Worm (Caenorhabditis elegans) whole organism, midembryonic: ENCODE measurements around the gene prp-18.

ENCODE experiments used
- T22C8.4 ChIP-seq: fragments of 200-800 bp; sonication (Bioruptor generic); IDR thresholded peaks from 2 replicates; pipeline ENCODE4 v1.3.6; 2022; ENCODE audit warnings: missing genetic modification characterization, missing compliant biosample characterization
- cog-1 ChIP-seq: sonication (generic microtip); optimal IDR thresholded peaks from 2 replicates; lab custom pipeline; 2016; ENCODE audit warnings: missing genetic modification characterization, missing compliant biosample characterization
- flt-1 ChIP-seq: fragments of 200-800 bp; sonication (Bioruptor generic); IDR thresholded peaks from 2 replicates; pipeline ENCODE4 v1.3.6; 2022; ENCODE audit warnings: missing genetic modification characterization, missing compliant biosample characterization
- klf-2 ChIP-seq: fragments of 200-800 bp; sonication (Bioruptor generic); conservative IDR thresholded peaks from 2 replicates; pipeline ENCODE4 v1.3.6; 2022; ENCODE audit warnings: missing genetic modification reagents, missing genetic modification characterization, missing compliant biosample characterization
- med-1 ChIP-seq: sonication (generic microtip); optimal IDR thresholded peaks from 2 replicates; lab custom pipeline; 2017; ENCODE audit warnings: missing genetic modification characterization, mild to moderate bottlenecking, missing compliant biosample characterization, antibody characterized with exemption, missing genetic modification reagents; ENCODE audit not compliant: insufficient read depth
- ref-1 ChIP-seq: fragments of 200-800 bp; sonication (Bioruptor generic); conservative IDR thresholded peaks from 2 replicates; pipeline ENCODE4 v1.3.6; 2022; ENCODE audit warnings: missing genetic modification reagents, missing genetic modification characterization, missing compliant biosample characterization
- tab-1 ChIP-seq: fragments of 200-800 bp; sonication (Bioruptor generic); IDR thresholded peaks from 2 replicates; pipeline ENCODE4 v1.3.6; 2022; ENCODE audit warnings: missing genetic modification characterization, missing compliant biosample characterization
- ztf-23 ChIP-seq: fragments of 200-800 bp; sonication (Bioruptor generic); IDR thresholded peaks from 2 replicates; pipeline ENCODE4 v1.3.6; 2022; ENCODE audit warnings: missing genetic modification reagents, missing genetic modification characterization, missing compliant biosample characterization
- ztf-29 ChIP-seq: fragments of 200-800 bp; sonication (Bioruptor generic); IDR thresholded peaks from 2 replicates; pipeline ENCODE4 v1.3.6; 2022; ENCODE audit warnings: missing genetic modification reagents, missing genetic modification characterization, missing compliant biosample characterization

The prp-18 gene

ce11 chrIV:9857952-9858488 lies 26.2 kb downstream of the prp-18 start, which contains the start of gene npp-1:
npp-1 (plus strand) TSS chrIV:9858488.
- no peak for TF ChIP-seq ref-1 (GFP tag; lab: Robert Waterston, UW)
- no peak for TF ChIP-seq ztf-23 (GFP tag; lab: Robert Waterston, UW)
- no peak for TF ChIP-seq ztf-29 (GFP tag; lab: Robert Waterston, UW)
- TF ChIP-seq tab-1 = no peak
- TF ChIP-seq klf-2 (GFP tag; lab: Robert Waterston, UW) = no peak
- no peak for TF ChIP-seq med-1 (GFP tag; lab: Kevin White, UChicago)
- TF ChIP-seq cog-1 (tag; lab: Kevin White, UChicago) = no peak
- TF ChIP-seq T22C8.4 (GFP tag; lab: Robert Waterston, UW) = no peak
- TF ChIP-seq flt-1 (GFP tag; lab: Robert Waterston, UW) = no peak

- TF ChIP-seq ref-1 (GFP tag; lab: Robert Waterston, UW) (no peak), T22C8.4 (GFP tag; lab: Robert Waterston, UW) (no peak)
Observed at ce11 chrIV:9855712-9856111, 28.5 kb downstream of the prp-18 start, which contains the start of gene K07F5.12. K07F5.12 (plus strand) TSS chrIV:9856012.

- TF ChIP-seq ref-1 (GFP tag; lab: Robert Waterston, UW) (no peak), cog-1 (tag; lab: Kevin White, UChicago) (no peak), klf-2 (GFP tag; lab: Robert Waterston, UW) (no peak), flt-1 (GFP tag; lab: Robert Waterston, UW) (no peak), ztf-29 (GFP tag; lab: Robert Waterston, UW) (no peak), tab-1 (no peak), T22C8.4 (GFP tag; lab: Robert Waterston, UW) (no peak), med-1 (GFP tag; lab: Kevin White, UChicago) (no peak), ztf-23 (GFP tag; lab: Robert Waterston, UW) (no peak)
Observed at ce11 chrIV:9854952-9855351, 29.2 kb downstream of the prp-18 start.

ce11 chrIV:9852818-9853466 lies 31.2 kb downstream of the prp-18 start:
- TF ChIP-seq flt-1 (GFP tag; lab: Robert Waterston, UW) (no peak), klf-2 (GFP tag; lab: Robert Waterston, UW) (no peak), ref-1 (GFP tag; lab: Robert Waterston, UW) (no peak), ztf-23 (GFP tag; lab: Robert Waterston, UW) (no peak), med-1 (GFP tag; lab: Kevin White, UChicago) (no peak), T22C8.4 (GFP tag; lab: Robert Waterston, UW) (no peak), cog-1 (tag; lab: Kevin White, UChicago) (no peak), tab-1 (no peak), ztf-29 (GFP tag; lab: Robert Waterston, UW) (no peak)

- TF ChIP-seq cog-1 (tag; lab: Kevin White, UChicago) (no peak), ztf-23 (GFP tag; lab: Robert Waterston, UW) (no peak), flt-1 (GFP tag; lab: Robert Waterston, UW) (no peak), ztf-29 (GFP tag; lab: Robert Waterston, UW) (no peak), med-1 (GFP tag; lab: Kevin White, UChicago) (no peak), klf-2 (GFP tag; lab: Robert Waterston, UW) (no peak), tab-1 (no peak), T22C8.4 (GFP tag; lab: Robert Waterston, UW) (no peak), ref-1 (GFP tag; lab: Robert Waterston, UW) (no peak)
Observed at ce11 chrIV:9852250-9852649, 31.9 kb downstream of the prp-18 start, which contains the start of gene ssq-1. ssq-1 (plus strand) TSS chrIV:9852550.

ce11 chrIV:9850931-9851330 lies 33.3 kb downstream of the prp-18 start, which contains the start of gene ssp-10:
ssp-10 (minus strand) TSS chrIV:9851031.
- no peak for TF ChIP-seq ztf-23 (GFP tag; lab: Robert Waterston, UW)
- TF ChIP-seq cog-1 (tag; lab: Kevin White, UChicago) = no peak
- no peak for TF ChIP-seq ref-1 (GFP tag; lab: Robert Waterston, UW)
- no peak for TF ChIP-seq klf-2 (GFP tag; lab: Robert Waterston, UW)
- TF ChIP-seq tab-1 = no peak
- no peak for TF ChIP-seq T22C8.4 (GFP tag; lab: Robert Waterston, UW)
- no peak for TF ChIP-seq med-1 (GFP tag; lab: Kevin White, UChicago)

- no peak for TF ChIP-seq flt-1 (GFP tag; lab: Robert Waterston, UW)
- no peak for TF ChIP-seq ref-1 (GFP tag; lab: Robert Waterston, UW)
- no peak for TF ChIP-seq ztf-23 (GFP tag; lab: Robert Waterston, UW)
- no peak for TF ChIP-seq cog-1 (tag; lab: Kevin White, UChicago)
- no peak for TF ChIP-seq T22C8.4 (GFP tag; lab: Robert Waterston, UW)
- no peak for TF ChIP-seq tab-1
- no peak for TF ChIP-seq ztf-29 (GFP tag; lab: Robert Waterston, UW)
- no peak for TF ChIP-seq klf-2 (GFP tag; lab: Robert Waterston, UW)
- no peak for TF ChIP-seq med-1 (GFP tag; lab: Kevin White, UChicago)
Observed at ce11 chrIV:9849624-9850023, 34.6 kb downstream of the prp-18 start, which contains the start of gene K07F5.8. K07F5.8 (minus strand) TSS chrIV:9849724.

ce11 chrIV:9848075-9848474 lies 36.1 kb downstream of the prp-18 start, which contains the start of gene K07F5.7:
K07F5.7 (minus strand) TSS chrIV:9848175.
- TF ChIP-seq med-1 (GFP tag; lab: Kevin White, UChicago) (no peak), klf-2 (GFP tag; lab: Robert Waterston, UW) (no peak), tab-1 (no peak), ztf-23 (GFP tag; lab: Robert Waterston, UW) (no peak), T22C8.4 (GFP tag; lab: Robert Waterston, UW) (no peak), cog-1 (tag; lab: Kevin White, UChicago) (no peak), ref-1 (GFP tag; lab: Robert Waterston, UW) (no peak), ztf-29 (GFP tag; lab: Robert Waterston, UW) (no peak), flt-1 (GFP tag; lab: Robert Waterston, UW) (no peak)
